Worm (Caenorhabditis elegans): ENCODE measurements around the gene R09H10.6.

DNA sequence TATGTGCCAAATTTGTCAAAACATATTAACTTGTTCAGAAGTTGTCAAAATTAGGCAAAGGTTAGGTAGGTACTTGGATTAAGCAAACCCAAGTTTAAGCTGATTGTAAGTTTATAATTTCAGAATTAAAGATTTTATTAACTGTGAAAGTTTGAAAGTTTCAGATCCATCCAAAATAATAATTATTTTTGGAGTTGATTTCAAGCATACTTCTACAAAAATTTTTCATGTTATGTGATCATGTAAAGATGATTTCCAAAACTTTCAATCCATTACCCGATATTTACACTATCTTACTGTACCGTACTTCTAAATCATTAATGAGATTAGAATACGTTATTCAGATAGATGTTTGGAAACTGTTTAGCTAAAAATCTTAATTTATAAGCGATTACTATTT, 43.8 kb upstream of the R09H10.6 start:
- TF ChIP-seq nhr-2 (tag; optimal IDR thresholded peaks at IDR 0.05) (no peak), ceh-39 (tag; optimal IDR thresholded peaks at IDR 0.05) (no peak), lin-32 (GFP tag; optimal IDR thresholded peaks at IDR 0.05) (no peak), elt-3 (tag; optimal IDR thresholded peaks at IDR 0.05) (no peak), ham-2 (GFP tag; optimal IDR thresholded peaks at IDR 0.05) (no peak), zip-8 (tag; optimal IDR thresholded peaks at IDR 0.05) (no peak), elt-1 (tag; optimal IDR thresholded peaks at IDR 0.05; ENCODE audit: borderline replicate concordance, insufficient read depth) (no peak), bed-3 (GFP tag; optimal IDR thresholded peaks at IDR 0.05) (no peak)

Data from whole organism, mixed stage, embryonic.